Worm (Caenorhabditis elegans) whole organism, young adult: ENCODE measurements around the gene ZK84.1.

Experiments
- aptf-2 ChIP-seq: fragments of 200-800 bp; sonication (Bioruptor generic); conservative IDR thresholded peaks from 2 replicates; pipeline ENCODE4 v1.3.6; 2022; ENCODE audit warnings: missing genetic modification reagents, missing genetic modification characterization, missing compliant biosample characterization
- cebp-1 ChIP-seq, 2 experiments: fragments of 200-800 bp in 1 of 2; sonication (Bioruptor generic) in 1 of 2; sonication (generic microtip) in 1 of 2; IDR thresholded peaks in 1 of 2; optimal IDR thresholded peaks in 1 of 2; 2 replicates each; pipeline versions ENCODE4 v1.3.6 to Lab custom; 2017 to 2022; ENCODE audit warnings: missing compliant biosample characterization in 2 of 2, missing genetic modification characterization in 2 of 2, mild to moderate bottlenecking in 1 of 2, missing genetic modification reagents in 1 of 2, moderate library complexity in 1 of 2
- pha-4 ChIP-seq: fragments of 150-350 bp; sonication (generic microtip); optimal IDR thresholded peaks from 2 replicates; lab custom pipeline; 2014; ENCODE audit warnings: missing biosample characterization, missing genetic modification reagents, missing genetic modification characterization

DNA sequence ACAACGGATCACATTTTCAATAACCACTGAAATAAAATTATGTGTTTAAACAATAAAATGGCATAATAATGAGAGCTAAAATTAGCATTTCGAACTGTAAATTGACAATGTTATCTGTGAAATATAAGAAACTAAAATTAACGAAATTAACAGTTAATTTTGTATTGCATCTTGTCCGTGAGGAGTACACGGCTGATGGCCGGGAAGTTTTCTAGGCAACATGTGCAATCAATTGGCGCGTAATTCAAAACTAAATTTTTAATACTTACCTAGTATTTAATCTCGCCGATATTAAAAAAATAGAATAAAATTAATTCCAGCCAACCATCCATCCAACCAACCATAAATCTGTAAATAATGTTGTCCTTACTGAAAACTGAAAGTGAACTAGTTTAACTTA lies 41.0 kb downstream of the ZK84.1 start:
- TF ChIP-seq cebp-1 (GFP tag; IDR thresholded peaks at IDR 0.05; lab: Robert Waterston, UW) (no peak), cebp-1 (tag; optimal IDR thresholded peaks at IDR 0.05; lab: Kevin White, UChicago) (no peak), aptf-2 (GFP tag; lab: Robert Waterston, UW) (peak; percentile 79), pha-4 (tag; lab: Kevin White, UChicago) (no peak)
